Worm (Caenorhabditis elegans) whole organism, L2 larva: ENCODE results near the gene ZK666.12.

Experiments used
- ZK546.5 ChIP-seq: sonication (generic microtip); optimal IDR thresholded peaks from 2 replicates; lab custom pipeline; 2017; ENCODE audit warnings: missing biosample characterization, missing genetic modification characterization
- blmp-1 ChIP-seq: sonication (generic microtip); optimal IDR thresholded peaks from 2 replicates; lab custom pipeline; 2017; ENCODE audit warnings: missing genetic modification characterization, mild to moderate bottlenecking, missing compliant biosample characterization, antibody characterized with exemption, moderate library complexity; ENCODE audit not compliant: insufficient read depth
- egl-27 ChIP-seq: sonication (generic microtip); optimal IDR thresholded peaks from 3 replicates; lab custom pipeline; 2017; ENCODE audit warnings: missing biosample characterization, missing genetic modification reagents, missing genetic modification characterization
- elt-1 ChIP-seq: fragments of 150-350 bp; optimal IDR thresholded peaks from 2 replicates; lab custom pipeline; 2014; ENCODE audit warnings: missing biosample characterization, missing genetic modification characterization
- fos-1 ChIP-seq: fragments of 150-350 bp; optimal IDR thresholded peaks from 2 replicates; lab custom pipeline; 2014; ENCODE audit warnings: missing biosample characterization, missing genetic modification characterization
- mbf-1 ChIP-seq: sonication (generic microtip); optimal IDR thresholded peaks from 2 replicates; lab custom pipeline; 2017; ENCODE audit warnings: missing biosample characterization, missing genetic modification characterization
- nhr-25 ChIP-seq: fragments of 150-350 bp; sonication (generic microtip); optimal IDR thresholded peaks from 3 replicates; lab custom pipeline; 2014; ENCODE audit warnings: missing biosample characterization, missing genetic modification characterization
- nhr-6 ChIP-seq: fragments of 150-350 bp; optimal IDR thresholded peaks from 2 replicates; lab custom pipeline; 2014; ENCODE audit warnings: missing biosample characterization, missing genetic modification characterization
- unc-62 ChIP-seq: fragments of 150-350 bp; optimal IDR thresholded peaks from 2 replicates; lab custom pipeline; 2014; ENCODE audit warnings: missing biosample characterization, missing genetic modification reagents, missing genetic modification characterization
- ztf-1 ChIP-seq: fragments of 200-800 bp; sonication (Bioruptor generic); conservative IDR thresholded peaks from 2 replicates; pipeline ENCODE4 v1.3.6; 2022; ENCODE audit warnings: missing genetic modification characterization, missing compliant biosample characterization
- ztf-4 ChIP-seq: fragments of 150-350 bp; optimal IDR thresholded peaks from 2 replicates; lab custom pipeline; 2014; ENCODE audit warnings: missing biosample characterization, missing genetic modification characterization

DNA sequence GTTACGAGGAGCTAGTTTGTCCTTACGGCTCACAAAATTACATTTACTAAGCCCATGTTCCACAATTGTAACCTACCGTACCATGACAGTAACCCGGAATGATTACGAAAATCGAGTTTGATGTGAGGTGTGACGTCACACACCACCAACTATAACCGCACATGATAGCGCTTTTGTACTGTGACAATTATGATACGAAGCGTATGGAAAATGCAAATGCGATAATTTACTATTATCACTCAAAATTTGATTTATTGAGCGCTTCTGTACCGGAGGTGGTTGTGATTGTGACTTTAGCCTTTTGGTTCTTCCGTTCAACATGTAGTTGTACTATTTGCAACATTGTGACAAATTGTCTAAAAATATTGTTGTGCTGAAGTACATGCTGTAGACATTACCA lies 10.4 kb upstream of the ZK666.12 start:
- TF ChIP-seq nhr-25 (tag; lab: Kevin White, UChicago), result no peak
- no peak for TF ChIP-seq ztf-4 (tag; lab: Kevin White, UChicago)
- TF ChIP-seq blmp-1 (tag; lab: Kevin White, UChicago), result no peak
- TF ChIP-seq unc-62 (GFP tag; lab: Kevin White, UChicago), result no peak
- peak; percentile 55 for TF ChIP-seq fos-1 (tag; lab: Kevin White, UChicago)
- no peak for TF ChIP-seq nhr-6 (tag; lab: Kevin White, UChicago)
- no peak for TF ChIP-seq egl-27
- no peak for TF ChIP-seq ZK546.5 (tag; lab: Kevin White, UChicago)
- TF ChIP-seq elt-1 (tag; lab: Kevin White, UChicago), result no peak
- TF ChIP-seq ztf-1 (GFP tag; lab: Robert Waterston, UW), result no peak
- TF ChIP-seq mbf-1 (tag; lab: Kevin White, UChicago), result no peak
